Fruit fly (Drosophila melanogaster) whole organism, embryonic: ENCODE data around the gene Ero1L.

Experiments used
- Abd-B ChIP-seq: fragments of 200-800 bp; sonication (Bioruptor generic); optimal IDR thresholded peaks from 2 replicates; lab custom pipeline; 2018; ENCODE audit warnings: missing biosample characterization, mild to moderate bottlenecking, missing genetic modification characterization, moderate library complexity
- Ada2b ChIP-seq: fragments of 200-800 bp; sonication (Bioruptor generic); IDR thresholded peaks from 2 replicates; pipeline ENCODE4 v1.3.6; 2022; ENCODE audit warnings: missing biosample characterization, missing genetic modification characterization
- Atf6 ChIP-seq: fragments of 200-800 bp; sonication (Bioruptor generic); IDR thresholded peaks from 2 replicates; pipeline ENCODE4 v1.3.6; 2022; ENCODE audit warnings: missing biosample characterization, missing genetic modification characterization
- C15 ChIP-seq: fragments of 200-800 bp; sonication (Bioruptor generic); IDR thresholded peaks from 3 replicates; pipeline ENCODE4 v1.3.6; 2022; ENCODE audit warnings: missing biosample characterization, missing genetic modification characterization
- CG10654 ChIP-seq: fragments of 200-800 bp; sonication (Bioruptor generic); optimal IDR thresholded peaks from 2 replicates; lab custom pipeline; 2016; ENCODE audit warnings: missing biosample characterization, missing genetic modification characterization
- CG12071 ChIP-seq: fragments of 200-800 bp; sonication (Bioruptor generic); optimal IDR thresholded peaks from 3 replicates; lab custom pipeline; 2018; ENCODE audit warnings: missing biosample characterization, mild to moderate bottlenecking, missing genetic modification characterization
- CG12104 ChIP-seq: fragments of 200-800 bp; sonication (Bioruptor generic); optimal IDR thresholded peaks from 3 replicates; lab custom pipeline; 2016; ENCODE audit warnings: missing biosample characterization, missing genetic modification characterization
- CG1233 ChIP-seq: fragments of 200-800 bp; sonication (Bioruptor generic); optimal IDR thresholded peaks from 4 replicates; lab custom pipeline; 2018; ENCODE audit warnings: missing biosample characterization, mild to moderate bottlenecking, missing genetic modification characterization
- CG12391 ChIP-seq: fragments of 200-800 bp; sonication (Bioruptor generic); optimal IDR thresholded peaks from 3 replicates; lab custom pipeline; 2018; ENCODE audit warnings: missing biosample characterization, mild to moderate bottlenecking, missing genetic modification characterization, moderate library complexity
- CG13123 ChIP-seq: fragments of 200-800 bp; sonication (Bioruptor generic); optimal IDR thresholded peaks from 2 replicates; lab custom pipeline; 2016; ENCODE audit warnings: missing biosample characterization, missing genetic modification characterization
- CG13296 ChIP-seq: fragments of 200-800 bp; sonication (Bioruptor generic); optimal IDR thresholded peaks from 3 replicates; lab custom pipeline; 2018; ENCODE audit warnings: missing biosample characterization, mild to moderate bottlenecking, missing genetic modification characterization
- CG13624 ChIP-seq: fragments of 200-800 bp; sonication (Bioruptor generic); optimal IDR thresholded peaks from 2 replicates; lab custom pipeline; 2016; ENCODE audit warnings: missing biosample characterization, missing genetic modification characterization
- CG14441 ChIP-seq: fragments of 200-800 bp; sonication (Bioruptor generic); IDR thresholded peaks from 2 replicates; pipeline ENCODE4 v1.3.6; 2022; ENCODE audit warnings: missing biosample characterization, missing genetic modification characterization
- CG16779 ChIP-seq: fragments of 200-800 bp; sonication (Bioruptor generic); IDR thresholded peaks from 2 replicates; pipeline ENCODE4 v1.3.6; 2022; ENCODE audit warnings: missing biosample characterization, missing genetic modification characterization
- CG17359 ChIP-seq: fragments of 200-800 bp; sonication (Bioruptor generic); optimal IDR thresholded peaks from 3 replicates; lab custom pipeline; 2018; ENCODE audit warnings: missing biosample characterization, mild to moderate bottlenecking, missing genetic modification characterization, moderate library complexity
- CG18011 ChIP-seq: fragments of 200-800 bp; sonication (Bioruptor generic); optimal IDR thresholded peaks from 2 replicates; lab custom pipeline; 2017; ENCODE audit warnings: missing biosample characterization, missing genetic modification characterization, mild to moderate bottlenecking, moderate library complexity, missing genotype
- CG1832 ChIP-seq: fragments of 200-800 bp; sonication (Bioruptor generic); optimal IDR thresholded peaks from 2 replicates; lab custom pipeline; 2017; ENCODE audit warnings: missing biosample characterization, mild to moderate bottlenecking, missing genetic modification characterization, inconsistent platforms
- CG18599 ChIP-seq: fragments of 200-800 bp; sonication (Bioruptor generic); optimal IDR thresholded peaks from 3 replicates; lab custom pipeline; 2017; ENCODE audit warnings: missing biosample characterization, missing genetic modification characterization, mild to moderate bottlenecking, moderate library complexity, missing genetic modification reagents
- CG2202 ChIP-seq: fragments of 200-800 bp; sonication (Bioruptor generic); optimal IDR thresholded peaks from 2 replicates; lab custom pipeline; 2018; ENCODE audit warnings: missing biosample characterization, mild to moderate bottlenecking, missing genetic modification characterization
- CG32767 ChIP-seq: fragments of 200-800 bp; sonication (Bioruptor generic); IDR thresholded peaks from 2 replicates; pipeline ENCODE4 v1.3.6; 2022; ENCODE audit warnings: missing biosample characterization, missing genetic modification characterization
- CG4617 ChIP-seq: fragments of 200-800 bp; sonication (Bioruptor generic); optimal IDR thresholded peaks from 3 replicates; lab custom pipeline; 2016; ENCODE audit warnings: missing biosample characterization, missing genetic modification characterization, borderline replicate concordance
- Camta ChIP-seq: fragments of 200-800 bp; sonication (Bioruptor generic); optimal IDR thresholded peaks from 2 replicates; lab custom pipeline; 2016; ENCODE audit warnings: missing biosample characterization, missing genetic modification characterization
- Dad ChIP-seq: fragments of 200-800 bp; sonication (Bioruptor generic); optimal IDR thresholded peaks from 3 replicates; lab custom pipeline; 2016; ENCODE audit warnings: missing biosample characterization, missing genetic modification characterization
- H2.0 ChIP-seq: fragments of 200-800 bp; sonication (Bioruptor generic); IDR thresholded peaks from 2 replicates; pipeline ENCODE4 v1.3.6; 2022; ENCODE audit warnings: missing biosample characterization, missing genetic modification characterization
- HLH3B ChIP-seq: fragments of 200-800 bp; sonication (Bioruptor generic); IDR thresholded peaks from 2 replicates; pipeline ENCODE4 v1.3.6; 2022; ENCODE audit warnings: missing biosample characterization, missing genetic modification characterization
- HLH4C ChIP-seq: fragments of 200-800 bp; sonication (Bioruptor generic); IDR thresholded peaks from 3 replicates; pipeline ENCODE4 v1.3.6; 2022; ENCODE audit warnings: missing biosample characterization, missing genetic modification characterization; ENCODE audit not compliant: partially characterized antibody
- HLHmδ ChIP-seq: fragments of 200-800 bp; sonication (Bioruptor generic); optimal IDR thresholded peaks from 2 replicates; lab custom pipeline; 2018; ENCODE audit warnings: missing biosample characterization, mild to moderate bottlenecking, missing genetic modification characterization, moderate library complexity
- Neu2 ChIP-seq: fragments of 200-800 bp; sonication (Bioruptor generic); optimal IDR thresholded peaks from 3 replicates; lab custom pipeline; 2016; ENCODE audit warnings: missing biosample characterization, missing genetic modification characterization, borderline replicate concordance
- Spps ChIP-seq: fragments of 200-800 bp; sonication (Bioruptor generic); optimal IDR thresholded peaks from 2 replicates; lab custom pipeline; 2018; ENCODE audit warnings: missing biosample characterization, mild to moderate bottlenecking, missing genetic modification characterization
- Vsx1 ChIP-seq: fragments of 200-800 bp; sonication (Bioruptor generic); optimal IDR thresholded peaks from 2 replicates; lab custom pipeline; 2017; ENCODE audit warnings: missing biosample characterization, mild to moderate bottlenecking, missing genetic modification characterization, missing genetic modification reagents
- Xrp1 ChIP-seq: fragments of 200-800 bp; sonication (Bioruptor generic); IDR thresholded peaks from 2 replicates; pipeline ENCODE4 v1.3.6; 2022; ENCODE audit warnings: missing biosample characterization, missing genetic modification characterization
- al ChIP-seq: fragments of 200-800 bp; sonication (Bioruptor generic); IDR thresholded peaks from 2 replicates; pipeline ENCODE4 v1.3.6; 2022; ENCODE audit warnings: missing biosample characterization, missing genetic modification characterization
- caup ChIP-seq: fragments of 200-800 bp; sonication (Bioruptor generic); optimal IDR thresholded peaks from 3 replicates; lab custom pipeline; 2017; ENCODE audit warnings: missing biosample characterization, mild to moderate bottlenecking, missing genetic modification characterization, moderate library complexity; ENCODE audit not compliant: severe bottlenecking
- cg ChIP-seq: fragments of 200-800 bp; sonication (Bioruptor generic); optimal IDR thresholded peaks from 3 replicates; lab custom pipeline; 2019; ENCODE audit warnings: missing biosample characterization, mild to moderate bottlenecking, missing genetic modification characterization, moderate library complexity
- danr ChIP-seq: fragments of 200-800 bp; sonication (Bioruptor generic); IDR thresholded peaks from 2 replicates; pipeline ENCODE4 v1.3.6; 2022; ENCODE audit warnings: missing biosample characterization, missing genetic modification characterization
- eyg ChIP-seq: fragments of 200-800 bp; sonication (Bioruptor generic); optimal IDR thresholded peaks from 3 replicates; lab custom pipeline; 2016; ENCODE audit warnings: missing biosample characterization, missing genetic modification characterization
- fd3F ChIP-seq: fragments of 200-800 bp; sonication (Bioruptor generic); optimal IDR thresholded peaks from 2 replicates; lab custom pipeline; 2018; ENCODE audit warnings: missing biosample characterization, mild to moderate bottlenecking, missing genetic modification characterization, moderate library complexity
- fu2 ChIP-seq: fragments of 200-800 bp; sonication (Bioruptor generic); optimal IDR thresholded peaks from 2 replicates; lab custom pipeline; 2016; ENCODE audit warnings: missing biosample characterization, missing genetic modification characterization
- h ChIP-seq: fragments of >200 bp; optimal IDR thresholded peaks from 2 replicates; lab custom pipeline; 2017
- hth ChIP-seq: fragments of >200 bp; optimal IDR thresholded peaks from 2 replicates; lab custom pipeline; 2017; ENCODE audit warnings: inconsistent platforms
- kay ChIP-seq: fragments of 200-800 bp; sonication (Bioruptor generic); optimal IDR thresholded peaks from 2 replicates; lab custom pipeline; 2016; ENCODE audit warnings: missing biosample characterization, missing genetic modification characterization
- lab ChIP-seq: fragments of 200-800 bp; sonication (Bioruptor generic); optimal IDR thresholded peaks from 3 replicates; lab custom pipeline; 2017; ENCODE audit warnings: missing biosample characterization, missing genetic modification characterization, mild to moderate bottlenecking, moderate library complexity, missing genetic modification reagents
- otp ChIP-seq: fragments of 200-800 bp; sonication (Bioruptor generic); IDR thresholded peaks from 3 replicates; pipeline ENCODE4, ENCODE4 v1.3.6; 2022; ENCODE audit warnings: missing biosample characterization, missing genetic modification characterization
- schlank ChIP-seq: fragments of 200-800 bp; sonication (Bioruptor generic); optimal IDR thresholded peaks from 2 replicates; lab custom pipeline; 2018; ENCODE audit warnings: missing biosample characterization, mild to moderate bottlenecking, missing genetic modification characterization
- sens-2 ChIP-seq: fragments of 200-800 bp; sonication (Bioruptor generic); IDR thresholded peaks from 2 replicates; pipeline ENCODE4 v1.3.6; 2022; ENCODE audit warnings: missing biosample characterization, missing genetic modification characterization
- slbo ChIP-seq: fragments of 200-800 bp; sonication (Bioruptor generic); IDR thresholded peaks from 2 replicates; pipeline ENCODE4 v1.3.6; 2022; ENCODE audit warnings: missing biosample characterization, missing genetic modification characterization
- slou ChIP-seq: fragments of 200-800 bp; sonication (Bioruptor generic); optimal IDR thresholded peaks from 3 replicates; lab custom pipeline; 2016; ENCODE audit warnings: missing biosample characterization, missing genetic modification characterization
- sob ChIP-seq: fragments of 200-800 bp; sonication (Bioruptor generic); IDR thresholded peaks from 2 replicates; pipeline ENCODE4 v1.3.6; 2022; ENCODE audit warnings: missing biosample characterization, missing genetic modification characterization
- sr ChIP-seq: fragments of 200-800 bp; sonication (Bioruptor generic); IDR thresholded peaks from 3 replicates; pipeline ENCODE4 v1.3.6; 2022; ENCODE audit warnings: missing biosample characterization, missing genetic modification characterization
- tio ChIP-seq: fragments of 200-800 bp; sonication (Bioruptor generic); optimal IDR thresholded peaks from 2 replicates; lab custom pipeline; 2017; ENCODE audit warnings: missing biosample characterization, missing genetic modification characterization, inconsistent platforms
- tna ChIP-seq: fragments of 200-800 bp; sonication (Bioruptor generic); IDR thresholded peaks from 2 replicates; pipeline ENCODE4 v1.3.6; 2022; ENCODE audit warnings: missing biosample characterization, missing genetic modification characterization; ENCODE audit not compliant: partially characterized antibody
- wor ChIP-seq: fragments of 200-800 bp; sonication (Bioruptor generic); IDR thresholded peaks from 2 replicates; pipeline ENCODE4 v1.3.6; 2022; ENCODE audit warnings: missing biosample characterization, missing genetic modification characterization

The Ero1L gene

dm6 chr3L:4186659-4187058 is 16.5 kb downstream of the Ero1L start, which contains the start of gene VhaM9.7-c (continued):
- TF ChIP-seq HLHmδ (GFP tag; lab: Kevin White, UChicago), result no peak
- no peak for TF ChIP-seq Atf6 (GFP tag; lab: Robert Waterston, UW)
- no peak for TF ChIP-seq tna (GFP tag; lab: Robert Waterston, UW)
- no peak for TF ChIP-seq slou (GFP tag; lab: Kevin White, UChicago)
- peak; percentile 68 for TF ChIP-seq sob (GFP tag; lab: Robert Waterston, UW)
- TF ChIP-seq Dad (GFP tag; lab: Kevin White, UChicago), result peak; percentile 32
- no peak for TF ChIP-seq cg (GFP tag; lab: Kevin White, UChicago)
- no peak for TF ChIP-seq Ada2b (GFP tag; lab: Robert Waterston, UW)
- TF ChIP-seq lab, result peak; percentile 63
- peak; percentile 45; the same call in 1 of the 3 replicates for TF ChIP-seq otp (GFP tag; lab: Robert Waterston, UW)
- TF ChIP-seq hth (lab: Kevin White, UChicago), result no peak
- no peak for TF ChIP-seq CG1832 (GFP tag; lab: Kevin White, UChicago)
- TF ChIP-seq Spps, result no peak
- TF ChIP-seq fu2 (GFP tag; lab: Kevin White, UChicago), result peak; percentile 53
- peak; percentile 2 for TF ChIP-seq CG13296 (GFP tag; lab: Kevin White, UChicago)
- TF ChIP-seq CG12391, result peak; percentile 16
- TF ChIP-seq H2.0, result no peak
- peak; percentile 36; the same call in 1 of the 2 replicates for TF ChIP-seq Xrp1 (GFP tag; lab: Robert Waterston, UW)
- peak; percentile 81 for TF ChIP-seq CG4617 (GFP tag; lab: Kevin White, UChicago)
- no peak for TF ChIP-seq CG14441 (GFP tag; lab: Robert Waterston, UW)
- no peak for TF ChIP-seq CG16779 (GFP tag; lab: Robert Waterston, UW)
- no peak for TF ChIP-seq danr (GFP tag; lab: Robert Waterston, UW)
- no peak for TF ChIP-seq kay (GFP tag; lab: Kevin White, UChicago)
- TF ChIP-seq tio, result no peak
- no peak for TF ChIP-seq sens-2 (GFP tag; lab: Robert Waterston, UW)
- no peak for TF ChIP-seq Neu2 (GFP tag; lab: Kevin White, UChicago)
- TF ChIP-seq CG2202 (tag; lab: Kevin White, UChicago), result no peak
- TF ChIP-seq HLH3B, result no peak
- peak; percentile 2 for TF ChIP-seq Camta (GFP tag; lab: Kevin White, UChicago)
- TF ChIP-seq CG13624 (GFP tag; lab: Kevin White, UChicago), result peak; percentile 47
- TF ChIP-seq CG17359 (tag; lab: Kevin White, UChicago), result no peak
- TF ChIP-seq fd3F (GFP tag; lab: Kevin White, UChicago), result no peak
- no peak for TF ChIP-seq C15 (GFP tag; lab: Robert Waterston, UW)
- no peak for TF ChIP-seq CG32767
- TF ChIP-seq slbo (GFP tag; lab: Robert Waterston, UW), result peak; percentile 53; the same call in 1 of the 2 replicates
- TF ChIP-seq CG12104 (GFP tag; lab: Kevin White, UChicago), result no peak
- no peak for TF ChIP-seq wor (GFP tag; lab: Robert Waterston, UW)
- TF ChIP-seq CG13123 (GFP tag; lab: Kevin White, UChicago), result no peak
- TF ChIP-seq sr, result no peak
- TF ChIP-seq CG18599 (GFP tag; lab: Kevin White, UChicago), result peak; percentile 28
- no peak for TF ChIP-seq CG18011
- TF ChIP-seq CG1233 (GFP tag; lab: Kevin White, UChicago), result no peak
- TF ChIP-seq Vsx1 (GFP tag; lab: Kevin White, UChicago), result no peak
- no peak for TF ChIP-seq h (lab: Kevin White, UChicago)
- peak; percentile 43 for TF ChIP-seq caup (GFP tag; lab: Kevin White, UChicago)
- TF ChIP-seq al (GFP tag; lab: Robert Waterston, UW), result no peak
- TF ChIP-seq eyg (GFP tag; lab: Kevin White, UChicago), result no peak
- peak; percentile 28 for TF ChIP-seq Abd-B
- TF ChIP-seq CG12071 (GFP tag; lab: Kevin White, UChicago), result no peak
- TF ChIP-seq HLH4C (GFP tag; lab: Robert Waterston, UW), result no peak
- TF ChIP-seq CG10654 (GFP tag; lab: Kevin White, UChicago), result no peak
- TF ChIP-seq schlank (tag; lab: Kevin White, UChicago), result no peak
